Worm (Caenorhabditis elegans) whole organism, mixed stage, embryonic: ENCODE measurements around the gene wrm-1.

ENCODE experiments used
- elt-1 ChIP-seq: sonication (generic microtip); optimal IDR thresholded peaks from 2 replicates; lab custom pipeline; 2017; ENCODE audit warnings: missing genetic modification characterization, mild to moderate bottlenecking, missing compliant biosample characterization, antibody characterized with exemption, moderate library complexity, borderline replicate concordance; ENCODE audit not compliant: insufficient read depth
- nhr-12 ChIP-seq: fragments of 150-350 bp; optimal IDR thresholded peaks from 2 replicates; lab custom pipeline; 2014; ENCODE audit warnings: missing biosample characterization, missing genetic modification characterization
- nhr-237 ChIP-seq: fragments of 150-350 bp; optimal IDR thresholded peaks from 2 replicates; lab custom pipeline; 2014; ENCODE audit warnings: missing biosample characterization, missing genetic modification characterization
- pha-4 ChIP-seq: fragments of 150-350 bp; optimal IDR thresholded peaks from 2 replicates; lab custom pipeline; 2018; ENCODE audit warnings: missing biosample characterization, missing genetic modification reagents, missing genetic modification characterization

ce11 chrIII:5748360-5748759, 25.7 kb downstream of the wrm-1 start:
- no peak for TF ChIP-seq elt-1 (tag; lab: Kevin White, UChicago)
- TF ChIP-seq nhr-12 (tag; lab: Kevin White, UChicago) = no peak
- TF ChIP-seq pha-4 (tag; lab: Kevin White, UChicago) = no peak
- no peak for TF ChIP-seq nhr-237 (tag; lab: Kevin White, UChicago)
